Fruit fly (Drosophila melanogaster) whole organism, prepupa: ENCODE results near the gene PIG-S.

Experiments
- Blimp-1 ChIP-seq: fragments of 200-800 bp; sonication (Bioruptor generic); optimal IDR thresholded peaks from 3 replicates; lab custom pipeline; 2017; ENCODE audit warnings: missing biosample characterization, missing genetic modification characterization, mild to moderate bottlenecking, moderate library complexity, missing genetic modification reagents
- CG10631 ChIP-seq: fragments of 200-800 bp; sonication (Bioruptor generic); optimal IDR thresholded peaks from 2 replicates; lab custom pipeline; 2016; ENCODE audit warnings: missing biosample characterization, missing genetic modification characterization
- CG10669 ChIP-seq: fragments of 200-800 bp; sonication (Bioruptor generic); optimal IDR thresholded peaks from 3 replicates; lab custom pipeline; 2018; ENCODE audit warnings: missing biosample characterization, mild to moderate bottlenecking, missing genetic modification characterization, moderate library complexity
- CG11294 ChIP-seq: fragments of 200-800 bp; sonication (Bioruptor generic); IDR thresholded peaks from 2 replicates; pipeline ENCODE4 v1.3.6; 2022; ENCODE audit warnings: missing biosample characterization, missing genetic modification characterization
- CG11762 ChIP-seq: fragments of 200-800 bp; sonication (Bioruptor generic); optimal IDR thresholded peaks from 3 replicates; lab custom pipeline; 2016; ENCODE audit warnings: missing biosample characterization, missing genetic modification characterization; ENCODE audit not compliant: insufficient read depth
- CG11902 ChIP-seq: fragments of 200-800 bp; sonication (Bioruptor generic); optimal IDR thresholded peaks from 3 replicates; lab custom pipeline; 2016; ENCODE audit warnings: missing biosample characterization, missing genetic modification characterization
- CG15336 ChIP-seq: fragments of 200-800 bp; sonication (Bioruptor generic); IDR thresholded peaks from 2 replicates; pipeline ENCODE4 v1.3.6; 2022; ENCODE audit warnings: missing biosample characterization, missing genetic modification characterization
- CG1621 ChIP-seq: fragments of 200-800 bp; sonication (Bioruptor generic); optimal IDR thresholded peaks from 3 replicates; lab custom pipeline; 2018; ENCODE audit warnings: missing biosample characterization, mild to moderate bottlenecking, missing genetic modification characterization
- CG16779 ChIP-seq: fragments of 200-800 bp; sonication (Bioruptor generic); optimal IDR thresholded peaks from 3 replicates; lab custom pipeline; 2017; ENCODE audit warnings: missing biosample characterization, mild to moderate bottlenecking, missing genetic modification characterization
- CG31627 ChIP-seq: fragments of 200-800 bp; sonication (Bioruptor generic); optimal IDR thresholded peaks from 3 replicates; lab custom pipeline; 2016; ENCODE audit warnings: missing biosample characterization, missing genetic modification characterization
- CG34406 ChIP-seq: fragments of 200-800 bp; sonication (Bioruptor generic); optimal IDR thresholded peaks from 3 replicates; lab custom pipeline; 2016; ENCODE audit warnings: missing biosample characterization, missing genetic modification characterization
- CG3919 ChIP-seq: fragments of 200-800 bp; sonication (Bioruptor generic); optimal IDR thresholded peaks from 3 replicates; lab custom pipeline; 2016; ENCODE audit warnings: missing biosample characterization, missing genetic modification characterization
- CG4318 ChIP-seq: fragments of 200-800 bp; sonication (Bioruptor generic); optimal IDR thresholded peaks from 3 replicates; lab custom pipeline; 2017; ENCODE audit warnings: missing biosample characterization, mild to moderate bottlenecking, missing genetic modification characterization
- CG6163 ChIP-seq: fragments of 200-800 bp; sonication (Bioruptor generic); IDR thresholded peaks from 3 replicates; pipeline ENCODE4 v1.3.6; 2022; ENCODE audit warnings: missing biosample characterization, missing genetic modification characterization
- CG6276 ChIP-seq: fragments of 200-800 bp; sonication (Bioruptor generic); optimal IDR thresholded peaks from 2 replicates; lab custom pipeline; 2017; ENCODE audit warnings: missing biosample characterization, mild to moderate bottlenecking, missing genetic modification characterization
- CG6808 ChIP-seq: fragments of 200-800 bp; sonication (Bioruptor generic); optimal IDR thresholded peaks from 3 replicates; lab custom pipeline; 2017; ENCODE audit warnings: missing biosample characterization, missing genetic modification characterization, mild to moderate bottlenecking, moderate library complexity, missing genetic modification reagents
- CG6854 ChIP-seq: fragments of 200-800 bp; sonication (Bioruptor generic); optimal IDR thresholded peaks from 2 replicates; lab custom pipeline; 2017; ENCODE audit warnings: missing biosample characterization, mild to moderate bottlenecking, missing genetic modification characterization
- CG7368 ChIP-seq: fragments of 200-800 bp; sonication (Bioruptor generic); optimal IDR thresholded peaks from 3 replicates; lab custom pipeline; 2016; ENCODE audit warnings: missing biosample characterization, missing genetic modification characterization
- CG8119 ChIP-seq: fragments of 200-800 bp; sonication (Bioruptor generic); IDR thresholded peaks from 3 replicates; pipeline ENCODE4 v1.3.6; 2022; ENCODE audit warnings: missing biosample characterization, missing genetic modification characterization
- CG8319 ChIP-seq: fragments of 200-800 bp; sonication (Bioruptor generic); optimal IDR thresholded peaks from 3 replicates; lab custom pipeline; 2016; ENCODE audit warnings: missing biosample characterization, missing genetic modification characterization
- CG8632 ChIP-seq: fragments of 200-800 bp; sonication (Bioruptor generic); optimal IDR thresholded peaks from 3 replicates; lab custom pipeline; 2016; ENCODE audit warnings: missing biosample characterization, missing genetic modification characterization
- CG9139 ChIP-seq: fragments of 200-800 bp; sonication (Bioruptor generic); optimal IDR thresholded peaks from 3 replicates; lab custom pipeline; 2017; ENCODE audit warnings: missing biosample characterization, mild to moderate bottlenecking, missing genetic modification characterization
- Eip75B ChIP-seq: fragments of 200-800 bp; sonication (Bioruptor generic); optimal IDR thresholded peaks from 3 replicates; lab custom pipeline; 2016; ENCODE audit warnings: missing biosample characterization, missing genetic modification characterization
- Eip78C ChIP-seq: fragments of 200-800 bp; sonication (Bioruptor generic); peaks from one replicate; lab custom pipeline; 2016; ENCODE audit warnings: missing biosample characterization, missing genetic modification characterization
- Eip93F ChIP-seq: fragments of 200-800 bp; sonication (Bioruptor generic); optimal IDR thresholded peaks from 2 replicates; lab custom pipeline; 2016; ENCODE audit warnings: missing biosample characterization, mild to moderate bottlenecking, missing genetic modification characterization
- Ets21C ChIP-seq: fragments of 200-800 bp; sonication (Bioruptor generic); optimal IDR thresholded peaks from 3 replicates; lab custom pipeline; 2016; ENCODE audit warnings: missing biosample characterization, missing genetic modification characterization
- Ets96B ChIP-seq: fragments of 200-800 bp; optimal IDR thresholded peaks from 2 replicates; lab custom pipeline; 2019; ENCODE audit warnings: missing biosample characterization, mild to moderate bottlenecking, missing genetic modification characterization, moderate library complexity
- Gug ChIP-seq: fragments of 200-800 bp; sonication (Bioruptor generic); IDR thresholded peaks from 2 replicates; pipeline ENCODE4 v1.3.6; 2022; ENCODE audit warnings: missing biosample characterization, missing genetic modification characterization
- Hr38 ChIP-seq: sonication (Bioruptor generic); optimal IDR thresholded peaks from 2 replicates; lab custom pipeline; 2016; ENCODE audit warnings: missing biosample characterization, missing genetic modification characterization
- Hr4 ChIP-seq: fragments of 200-800 bp; sonication (Bioruptor generic); optimal IDR thresholded peaks from 3 replicates; lab custom pipeline; 2016; ENCODE audit warnings: missing biosample characterization, missing genetic modification characterization
- Lpt ChIP-seq: fragments of 200-800 bp; sonication (Bioruptor generic); optimal IDR thresholded peaks from 3 replicates; lab custom pipeline; 2016; ENCODE audit warnings: missing biosample characterization, missing genetic modification characterization
- Met ChIP-seq: fragments of 200-800 bp; sonication (Bioruptor generic); optimal IDR thresholded peaks from 3 replicates; lab custom pipeline; 2016; ENCODE audit warnings: missing biosample characterization, missing genetic modification characterization
- OdsH ChIP-seq: fragments of 200-800 bp; sonication (Bioruptor generic); optimal IDR thresholded peaks from 3 replicates; lab custom pipeline; 2016; ENCODE audit warnings: missing biosample characterization, missing genetic modification characterization
- Smox ChIP-seq: fragments of 200-800 bp; sonication (Bioruptor generic); optimal IDR thresholded peaks from 3 replicates; lab custom pipeline; 2016; ENCODE audit warnings: missing biosample characterization, missing genetic modification characterization
- Sox102F ChIP-seq: fragments of 200-800 bp; sonication (Bioruptor generic); optimal IDR thresholded peaks from 2 replicates; lab custom pipeline; 2016; ENCODE audit warnings: missing biosample characterization, mild to moderate bottlenecking, missing genetic modification characterization
- Sox14 ChIP-seq: fragments of 200-800 bp; sonication (Bioruptor generic); optimal IDR thresholded peaks from 3 replicates; lab custom pipeline; 2016; ENCODE audit warnings: missing biosample characterization, missing genetic modification characterization
- achi ChIP-seq: fragments of 200-800 bp; sonication (Bioruptor generic); optimal IDR thresholded peaks from 3 replicates; lab custom pipeline; 2016; ENCODE audit warnings: missing biosample characterization, missing genetic modification characterization
- acj6 ChIP-seq: fragments of 200-800 bp; sonication (Bioruptor generic); optimal IDR thresholded peaks from 3 replicates; lab custom pipeline; 2016; ENCODE audit warnings: missing biosample characterization, missing genetic modification characterization
- cyc ChIP-seq: fragments of 200-800 bp; sonication (Bioruptor generic); optimal IDR thresholded peaks from 3 replicates; lab custom pipeline; 2016; ENCODE audit warnings: missing biosample characterization, missing genetic modification characterization
- dac ChIP-seq: fragments of 200-800 bp; sonication (Bioruptor generic); optimal IDR thresholded peaks from 2 replicates; lab custom pipeline; 2017; ENCODE audit warnings: missing biosample characterization, mild to moderate bottlenecking, missing genetic modification characterization
- eg ChIP-seq: fragments of 200-800 bp; sonication (Bioruptor generic); IDR thresholded peaks from 3 replicates; pipeline ENCODE4 v1.3.6; 2022; ENCODE audit warnings: missing biosample characterization, missing genetic modification characterization
- esn ChIP-seq: fragments of 200-800 bp; sonication (Bioruptor generic); optimal IDR thresholded peaks from 2 replicates; lab custom pipeline; 2016; ENCODE audit warnings: missing biosample characterization, mild to moderate bottlenecking, missing genetic modification characterization, moderate library complexity
- fd59A ChIP-seq: fragments of 200-800 bp; sonication (Bioruptor generic); optimal IDR thresholded peaks from 2 replicates; lab custom pipeline; 2017; ENCODE audit warnings: missing biosample characterization, mild to moderate bottlenecking, missing genetic modification characterization, missing genetic modification reagents
- fkh ChIP-seq: fragments of 200-800 bp; sonication (Bioruptor generic); optimal IDR thresholded peaks from 3 replicates; lab custom pipeline; 2017; ENCODE audit warnings: missing biosample characterization, mild to moderate bottlenecking, missing genetic modification characterization, moderate library complexity
- net ChIP-seq: fragments of 200-800 bp; sonication (Bioruptor generic); optimal IDR thresholded peaks from 3 replicates; lab custom pipeline; 2016; ENCODE audit warnings: missing biosample characterization, missing genetic modification characterization
- salr ChIP-seq, 2 experiments: fragments of 200-800 bp; sonication (Bioruptor generic); optimal IDR thresholded peaks; 3 replicates each; lab custom pipeline; 2016 to 2018; ENCODE audit warnings: missing biosample characterization in 2 of 2, missing genetic modification characterization in 2 of 2, mild to moderate bottlenecking in 1 of 2
- ss ChIP-seq, 2 experiments: fragments of 200-800 bp; sonication (Bioruptor generic); optimal IDR thresholded peaks; 2 replicates in 1 of 2; 3 replicates in 1 of 2; lab custom pipeline; 2017 to 2018; ENCODE audit warnings: mild to moderate bottlenecking in 2 of 2, missing biosample characterization in 2 of 2, missing genetic modification characterization in 2 of 2, moderate library complexity in 1 of 2
- svp ChIP-seq: fragments of 200-800 bp; sonication (Bioruptor generic); peaks from one replicate; lab custom pipeline; 2016; ENCODE audit warnings: missing biosample characterization, missing genetic modification characterization
- topi ChIP-seq: fragments of 200-800 bp; sonication (Bioruptor generic); optimal IDR thresholded peaks from 3 replicates; lab custom pipeline; 2016; ENCODE audit warnings: missing biosample characterization, missing genetic modification characterization
- vri ChIP-seq: fragments of 200-800 bp; sonication (Bioruptor generic); optimal IDR thresholded peaks from 3 replicates; lab custom pipeline; 2016; ENCODE audit warnings: missing biosample characterization, mild to moderate bottlenecking, missing genetic modification characterization

PIG-S gene

dm6 chr3R:24875939-24876842 lies 41.5 kb downstream of the PIG-S start, which contains the start of gene CG3744:
Gene CG3744, minus strand, starts transcription at chr3R:24876654.
- TF ChIP-seq CG8319 (no peak), Eip78C (GFP tag; lab: Kevin White, UChicago) (peak; percentile 86), ss (GFP tag; optimal IDR thresholded peaks at IDR 0.05; lab: Kevin White, UChicago) (peak in 1 of 2 experiments; percentile 70), Lpt (GFP tag; lab: Kevin White, UChicago) (peak; percentile 13), Sox14 (GFP tag; lab: Kevin White, UChicago) (peak; percentile 62), Smox (GFP tag; lab: Kevin White, UChicago) (no peak), fd59A (GFP tag; lab: Kevin White, UChicago) (peak; percentile 31), Sox102F (GFP tag; lab: Kevin White, UChicago) (peak; percentile 35), Gug (peak; percentile 86), CG31627 (GFP tag; lab: Kevin White, UChicago) (peak; percentile 77), acj6 (GFP tag; lab: Kevin White, UChicago) (peak; percentile 82), Hr4 (GFP tag; lab: Kevin White, UChicago) (peak; percentile 74), Met (GFP tag; lab: Kevin White, UChicago) (no peak), fkh (GFP tag; lab: Kevin White, UChicago) (no peak), CG8119 (GFP tag; lab: Robert Waterston, UW) (peak; percentile 76), CG9139 (GFP tag; lab: Kevin White, UChicago) (peak; percentile 17), eg (GFP tag; lab: Robert Waterston, UW) (peak; percentile 94), Hr38 (no peak), Ets21C (peak; percentile 66), CG3919 (GFP tag; lab: Kevin White, UChicago) (peak; percentile 88), CG6163 (GFP tag; lab: Robert Waterston, UW) (peak; percentile 89), CG6854 (GFP tag; lab: Kevin White, UChicago) (peak; percentile 45), CG7368 (peak; percentile 68), CG11762 (peak; percentile 38), Eip75B (GFP tag; lab: Kevin White, UChicago) (peak; percentile 55), svp (GFP tag; lab: Kevin White, UChicago) (peak; percentile 75), esn (GFP tag; lab: Kevin White, UChicago) (peak; percentile 77), vri (GFP tag; lab: Kevin White, UChicago) (no peak), salr (GFP tag; optimal IDR thresholded peaks at IDR 0.05; lab: Kevin White, UChicago) (peak in 1 of 2 experiments; percentile 70), CG4318 (no peak), CG11902 (GFP tag; lab: Kevin White, UChicago) (peak; percentile 66), CG10669 (GFP tag; lab: Kevin White, UChicago) (no peak), net (GFP tag; lab: Kevin White, UChicago) (peak; percentile 72), CG15336 (GFP tag; lab: Robert Waterston, UW) (peak; percentile 73), OdsH (peak; percentile 82), achi (peak; percentile 81), CG6808 (GFP tag; lab: Kevin White, UChicago) (peak; percentile 47), CG34406 (GFP tag; lab: Kevin White, UChicago) (peak; percentile 60), CG11294 (peak; percentile 85), CG8632 (GFP tag; lab: Kevin White, UChicago) (peak; percentile 72), cyc (GFP tag; lab: Kevin White, UChicago) (peak; percentile 81), CG10631 (GFP tag; lab: Kevin White, UChicago) (no peak), CG16779 (tag; lab: Kevin White, UChicago) (peak; percentile 5), topi (GFP tag; lab: Kevin White, UChicago) (peak; percentile 64), CG1621 (no peak), dac (GFP tag; lab: Kevin White, UChicago) (peak; percentile 79), CG6276 (GFP tag; lab: Kevin White, UChicago) (no peak), Blimp-1 (peak; percentile 99), Ets96B (tag; lab: Kevin White, UChicago) (peak; percentile 73), Eip93F (peak; percentile 81)
